Worm (Caenorhabditis elegans) whole organism, L2 larva: ENCODE results near the gene ZK938.11.

Source experiments
- egl-27 ChIP-seq: sonication (generic microtip); optimal IDR thresholded peaks from 3 replicates; lab custom pipeline; 2017; ENCODE audit warnings: missing biosample characterization, missing genetic modification reagents, missing genetic modification characterization
- mab-5 ChIP-seq: fragments of 150-350 bp; optimal IDR thresholded peaks from 2 replicates; lab custom pipeline; 2014; ENCODE audit warnings: missing biosample characterization, missing genetic modification characterization
- mdl-1 ChIP-seq, 2 experiments: fragments of 150-350 bp in 1 of 2; sonication (generic microtip) in 1 of 2; optimal IDR thresholded peaks; 2 replicates each; lab custom pipeline; 2017; ENCODE audit warnings: missing biosample characterization in 2 of 2, missing genetic modification characterization in 2 of 2
- nhr-77 ChIP-seq: fragments of 150-350 bp; optimal IDR thresholded peaks from 2 replicates; lab custom pipeline; 2014; ENCODE audit warnings: missing biosample characterization, missing genetic modification characterization
- unc-39 ChIP-seq: fragments of 150-350 bp; optimal IDR thresholded peaks from 2 replicates; lab custom pipeline; 2014; ENCODE audit warnings: missing biosample characterization, missing genetic modification characterization
- unc-62 ChIP-seq: fragments of 150-350 bp; optimal IDR thresholded peaks from 2 replicates; lab custom pipeline; 2014; ENCODE audit warnings: missing biosample characterization, missing genetic modification reagents, missing genetic modification characterization

- TF ChIP-seq egl-27 (tag; lab: Kevin White, UChicago) = no peak
- TF ChIP-seq mab-5 (tag; lab: Kevin White, UChicago) = no peak
- TF ChIP-seq unc-62 (GFP tag; lab: Kevin White, UChicago) = no peak
- no peak for TF ChIP-seq unc-39 (tag; lab: Kevin White, UChicago)
- TF ChIP-seq mdl-1 (tag; optimal IDR thresholded peaks at IDR 0.05; lab: Kevin White, UChicago) = no peak
- TF ChIP-seq nhr-77 = no peak
These were observed 37.6 kb downstream of the ZK938.11 start, which contains the start of gene cyp-13A6 for ce11 chrII:9802642-9803041.
